Fruit fly (Drosophila melanogaster): ENCODE data around the gene Unc-115a.

- TF ChIP-seq CG12768 (GFP tag; optimal IDR thresholded peaks at IDR 0.05) (no peak), Crg-1 (GFP tag; optimal IDR thresholded peaks at IDR 0.05) (no peak), CG5204 (GFP tag; optimal IDR thresholded peaks at IDR 0.05) (no peak), pad (GFP tag; optimal IDR thresholded peaks at IDR 0.05) (no peak), kay (GFP tag; ENCODE audit: borderline replicate concordance) (no peak), Clk (GFP tag; optimal IDR thresholded peaks at IDR 0.05) (no peak), ovo (GFP tag; optimal IDR thresholded peaks at IDR 0.05) (no peak), cic (GFP tag; optimal IDR thresholded peaks at IDR 0.05) (no peak), bab1 (GFP tag; optimal IDR thresholded peaks at IDR 0.05) (no peak), toe (GFP tag; optimal IDR thresholded peaks at IDR 0.05) (no peak)
Measured at dm6 chr3R:9665405-9665804, 39.8 kb downstream of the Unc-115a start.

Measured in whole organism, adult.